Worm (Caenorhabditis elegans) whole organism, young adult: ENCODE measurements around the gene T26H5.11.

Experiments used
- F49E8.2 ChIP-seq: sonication (generic microtip); optimal IDR thresholded peaks from 3 replicates; lab custom pipeline; 2017; ENCODE audit warnings: missing genetic modification characterization, mild to moderate bottlenecking, missing compliant biosample characterization, antibody characterized with exemption, moderate library complexity; ENCODE audit not compliant: insufficient read depth
- F52B5.7 ChIP-seq: sonication (generic microtip); optimal IDR thresholded peaks from 2 replicates; lab custom pipeline; 2016; ENCODE audit warnings: mild to moderate bottlenecking, missing genetic modification characterization, missing compliant biosample characterization
- Y79H2A.3 ChIP-seq: fragments of 200-800 bp; sonication (Bioruptor generic); conservative IDR thresholded peaks from 2 replicates; pipeline ENCODE4 v1.3.6; 2022; ENCODE audit warnings: missing genetic modification reagents, missing genetic modification characterization, missing compliant biosample characterization
- ama-1 ChIP-seq, 3 experiments: fragments of 150-350 bp in 1 of 3; sonication (generic microtip) in 2 of 3; optimal IDR thresholded peaks; 2 replicates each; lab custom pipeline; 2014 to 2018; ENCODE audit warnings: missing biosample characterization in 2 of 3, missing genetic modification characterization in 2 of 3, missing genetic modification reagents in 2 of 3
- aptf-3 ChIP-seq: fragments of 200-800 bp; sonication (Bioruptor generic); IDR thresholded peaks from 2 replicates; pipeline ENCODE4 v1.3.6; 2022; ENCODE audit warnings: missing genetic modification characterization, missing compliant biosample characterization
- ceh-40 ChIP-seq: fragments of 200-800 bp; sonication (Bioruptor generic); IDR thresholded peaks from 2 replicates; pipeline ENCODE4 v1.3.6; 2022; ENCODE audit warnings: missing genetic modification characterization, missing compliant biosample characterization
- hrde-1 ChIP-seq: sonication (generic microtip); optimal IDR thresholded peaks from 2 replicates; lab custom pipeline; 2016; ENCODE audit warnings: missing genetic modification characterization, mild to moderate bottlenecking, missing compliant biosample characterization, moderate library complexity, missing genotype, missing genetic modification reagents, borderline replicate concordance
- hsf-1 ChIP-seq: fragments of 200-800 bp; sonication (Bioruptor generic); IDR thresholded peaks from 2 replicates; pipeline ENCODE4 v1.3.6; 2022; ENCODE audit warnings: missing genetic modification reagents, missing genetic modification characterization, missing compliant biosample characterization
- nfyb-1 ChIP-seq: fragments of 200-800 bp; sonication (Bioruptor generic); IDR thresholded peaks from 2 replicates; pipeline ENCODE4 v1.3.6; 2022; ENCODE audit warnings: missing genetic modification reagents, missing genetic modification characterization, missing compliant biosample characterization
- pha-4 ChIP-seq: fragments of 150-350 bp; sonication (generic microtip); optimal IDR thresholded peaks from 2 replicates; lab custom pipeline; 2014; ENCODE audit warnings: missing biosample characterization, missing genetic modification reagents, missing genetic modification characterization

- no peak for TF ChIP-seq Y79H2A.3
- TF ChIP-seq aptf-3 (GFP tag; lab: Robert Waterston, UW) = no peak
- TF ChIP-seq F49E8.2 (tag; lab: Kevin White, UChicago) = no peak
- TF ChIP-seq pha-4 (tag; lab: Kevin White, UChicago) = no peak
- TF ChIP-seq nfyb-1 = no peak
- no peak for TF ChIP-seq ceh-40 (GFP tag; lab: Robert Waterston, UW)
- no peak for TF ChIP-seq hrde-1 (tag; lab: Kevin White, UChicago)
- no peak for TF ChIP-seq ama-1 (optimal IDR thresholded peaks at IDR 0.05; lab: Kevin White, UChicago)
- no peak for TF ChIP-seq ama-1 (GFP tag; optimal IDR thresholded peaks at IDR 0.05; lab: Kevin White, UChicago)
- no peak for TF ChIP-seq hsf-1 (GFP tag; lab: Robert Waterston, UW)
- TF ChIP-seq F52B5.7 (tag; lab: Kevin White, UChicago) = no peak
These were observed 28.1 kb downstream of the T26H5.11 start, which contains the start of gene srh-265 for ce11 chrV:15415951-15416350.
